Fruit fly (Drosophila melanogaster): ENCODE measurements around the gene cact.

DNA sequence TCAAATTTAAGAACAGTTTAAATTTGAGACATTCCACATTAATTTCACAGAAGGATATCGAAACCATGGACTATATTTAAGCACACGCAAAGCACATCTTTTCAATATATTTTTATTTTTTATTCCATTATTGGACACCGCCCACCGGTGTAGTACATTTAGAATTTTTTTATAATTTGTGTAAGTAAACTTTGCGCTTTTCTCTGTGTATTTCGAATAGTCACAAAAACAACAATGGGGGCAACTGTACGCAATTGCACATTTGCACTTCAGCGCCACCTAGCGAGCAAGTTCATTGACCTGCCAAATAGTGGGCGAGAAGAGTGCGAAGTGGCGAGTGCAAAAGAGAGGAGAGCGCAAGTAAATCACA lies 50.2 kb downstream of the cact start:
- TF ChIP-seq Dll (optimal IDR thresholded peaks at IDR 0.05) = no peak
- no peak for TF ChIP-seq CG8478 (optimal IDR thresholded peaks at IDR 0.05)
- no peak for TF ChIP-seq usp (GFP tag; optimal IDR thresholded peaks at IDR 0.05)
- TF ChIP-seq psq (optimal IDR thresholded peaks at IDR 0.05) = no peak
- TF ChIP-seq pan (optimal IDR thresholded peaks at IDR 0.05) = no peak
